Fruit fly (Drosophila melanogaster) whole organism, embryonic: ENCODE data around the gene prd1.

ENCODE experiments used
- CG12104 ChIP-seq: fragments of 200-800 bp; sonication (Bioruptor generic); optimal IDR thresholded peaks from 3 replicates; lab custom pipeline; 2016; ENCODE audit warnings: missing biosample characterization, missing genetic modification characterization
- CG12236 ChIP-seq: fragments of 200-800 bp; sonication (Bioruptor generic); optimal IDR thresholded peaks from 2 replicates; lab custom pipeline; 2016; ENCODE audit warnings: missing biosample characterization, missing genetic modification characterization
- CG12769 ChIP-seq: fragments of 200-800 bp; sonication (Bioruptor generic); optimal IDR thresholded peaks from 2 replicates; lab custom pipeline; 2019; ENCODE audit warnings: missing biosample characterization, mild to moderate bottlenecking, missing genetic modification characterization, moderate library complexity
- CG14014 ChIP-seq: fragments of 200-800 bp; sonication (Bioruptor generic); IDR thresholded peaks from 2 replicates; pipeline ENCODE4 v1.3.6; 2022; ENCODE audit warnings: missing biosample characterization, missing genetic modification characterization
- CG15269 ChIP-seq: fragments of 200-800 bp; sonication (Bioruptor generic); optimal IDR thresholded peaks from 2 replicates; lab custom pipeline; 2018; ENCODE audit warnings: missing biosample characterization, mild to moderate bottlenecking, missing genetic modification characterization, moderate library complexity
- CG1529 ChIP-seq: fragments of 200-800 bp; sonication (Bioruptor generic); optimal IDR thresholded peaks from 3 replicates; lab custom pipeline; 2018; ENCODE audit warnings: missing biosample characterization, missing genetic modification characterization
- CG18476 ChIP-seq: fragments of 200-800 bp; sonication (Bioruptor generic); optimal IDR thresholded peaks from 2 replicates; lab custom pipeline; 2016; ENCODE audit warnings: missing biosample characterization, mild to moderate bottlenecking, missing genetic modification characterization
- CG31224 ChIP-seq: fragments of 200-800 bp; sonication (Bioruptor generic); IDR thresholded peaks from 2 replicates; pipeline ENCODE4 v1.3.6; 2022; ENCODE audit warnings: missing biosample characterization, missing genetic modification characterization
- CG31365 ChIP-seq: fragments of 200-800 bp; sonication (Bioruptor generic); optimal IDR thresholded peaks from 2 replicates; lab custom pipeline; 2018; ENCODE audit warnings: missing biosample characterization, mild to moderate bottlenecking, missing genetic modification characterization
- CG31388 ChIP-seq: fragments of 200-800 bp; sonication (Bioruptor generic); optimal IDR thresholded peaks from 2 replicates; lab custom pipeline; 2016; ENCODE audit warnings: missing biosample characterization, missing genetic modification characterization
- CG32767 ChIP-seq: fragments of 200-800 bp; sonication (Bioruptor generic); IDR thresholded peaks from 2 replicates; pipeline ENCODE4 v1.3.6; 2022; ENCODE audit warnings: missing biosample characterization, missing genetic modification characterization
- CG33557 ChIP-seq: fragments of 200-800 bp; sonication (Bioruptor generic); optimal IDR thresholded peaks from 2 replicates; lab custom pipeline; 2019; ENCODE audit warnings: missing biosample characterization, mild to moderate bottlenecking, missing genetic modification characterization, moderate library complexity
- CG34376 ChIP-seq: fragments of 200-800 bp; sonication (Bioruptor generic); optimal IDR thresholded peaks from 2 replicates; lab custom pipeline; 2018; ENCODE audit warnings: missing biosample characterization, mild to moderate bottlenecking, missing genetic modification characterization
- CG3726 ChIP-seq: fragments of 200-800 bp; sonication (Bioruptor generic); IDR thresholded peaks from 3 replicates; pipeline ENCODE4, ENCODE4 v1.3.6; 2022; ENCODE audit warnings: missing biosample characterization, missing genetic modification characterization
- CG4404 ChIP-seq: fragments of 200-800 bp; sonication (Bioruptor generic); IDR thresholded peaks from 2 replicates; pipeline ENCODE4 v1.3.6; 2022; ENCODE audit warnings: missing biosample characterization, missing genetic modification characterization
- CG4617 ChIP-seq: fragments of 200-800 bp; sonication (Bioruptor generic); optimal IDR thresholded peaks from 3 replicates; lab custom pipeline; 2016; ENCODE audit warnings: missing biosample characterization, missing genetic modification characterization, borderline replicate concordance
- CG8359 ChIP-seq: fragments of 200-800 bp; sonication (Bioruptor generic); optimal IDR thresholded peaks from 2 replicates; lab custom pipeline; 2017; ENCODE audit warnings: missing biosample characterization, mild to moderate bottlenecking, missing genetic modification characterization, borderline replicate concordance
- CG9215 ChIP-seq: fragments of 200-800 bp; sonication (Bioruptor generic); IDR thresholded peaks from 2 replicates; pipeline ENCODE4 v1.3.6; 2022; ENCODE audit warnings: missing biosample characterization, missing genetic modification characterization
- Camta ChIP-seq: fragments of 200-800 bp; sonication (Bioruptor generic); optimal IDR thresholded peaks from 2 replicates; lab custom pipeline; 2016; ENCODE audit warnings: missing biosample characterization, missing genetic modification characterization
- D19B ChIP-seq: fragments of 200-800 bp; sonication (Bioruptor generic); optimal IDR thresholded peaks from 2 replicates; lab custom pipeline; 2017; ENCODE audit warnings: missing biosample characterization, mild to moderate bottlenecking, missing genetic modification characterization
- Dad ChIP-seq: fragments of 200-800 bp; sonication (Bioruptor generic); optimal IDR thresholded peaks from 3 replicates; lab custom pipeline; 2016; ENCODE audit warnings: missing biosample characterization, missing genetic modification characterization
- Fer3 ChIP-seq: fragments of 200-800 bp; sonication (Bioruptor generic); optimal IDR thresholded peaks from 2 replicates; lab custom pipeline; 2018; ENCODE audit warnings: missing biosample characterization, mild to moderate bottlenecking, missing genetic modification characterization, moderate library complexity
- HmgZ ChIP-seq: fragments of 200-800 bp; sonication (Bioruptor generic); optimal IDR thresholded peaks from 2 replicates; lab custom pipeline; 2018; ENCODE audit warnings: missing biosample characterization, mild to moderate bottlenecking, missing genetic modification characterization
- Hsf ChIP-seq: fragments of 200-800 bp; sonication (Bioruptor generic); optimal IDR thresholded peaks from 3 replicates; lab custom pipeline; 2016; ENCODE audit warnings: missing biosample characterization, missing genetic modification characterization
- MBD-R2 ChIP-seq: fragments of 200-800 bp; sonication (Bioruptor generic); IDR thresholded peaks from 2 replicates; pipeline ENCODE4 v1.3.6; 2022; ENCODE audit warnings: missing biosample characterization, missing genetic modification characterization
- MESR4 ChIP-seq: fragments of 200-800 bp; sonication (Bioruptor generic); optimal IDR thresholded peaks from 2 replicates; lab custom pipeline; 2018; ENCODE audit warnings: missing biosample characterization, mild to moderate bottlenecking, missing genetic modification characterization, moderate library complexity
- Mad ChIP-seq: fragments of 200-800 bp; sonication (Bioruptor generic); optimal IDR thresholded peaks from 2 replicates; lab custom pipeline; 2016; ENCODE audit warnings: missing biosample characterization, missing genetic modification characterization
- Mrtf ChIP-seq: fragments of 200-800 bp; sonication (Bioruptor generic); IDR thresholded peaks from 3 replicates; pipeline ENCODE4 v1.3.6; 2022; ENCODE audit warnings: missing biosample characterization, missing genetic modification characterization
- NFAT ChIP-seq: fragments of 200-800 bp; sonication (Bioruptor generic); IDR thresholded peaks from 2 replicates; pipeline ENCODE4 v1.3.6; 2022; ENCODE audit warnings: missing biosample characterization, missing genetic modification characterization
- Sox102F ChIP-seq: fragments of 200-800 bp; sonication (Bioruptor generic); optimal IDR thresholded peaks from 2 replicates; lab custom pipeline; 2018; ENCODE audit warnings: missing biosample characterization, mild to moderate bottlenecking, missing genetic modification characterization, moderate library complexity
- Stat92E ChIP-seq, 3 experiments: fragments of >200 bp in 2 of 3; fragments of 200-800 bp in 1 of 3; sonication (Bioruptor generic) in 1 of 3; optimal IDR thresholded peaks; 2 replicates each; lab custom pipeline; 2017 to 2019; ENCODE audit warnings: missing biosample characterization in 3 of 3, missing genetic modification characterization in 3 of 3, mild to moderate bottlenecking in 1 of 3, moderate library complexity in 1 of 3
- aop ChIP-seq: fragments of 200-800 bp; sonication (Bioruptor generic); IDR thresholded peaks from 2 replicates; pipeline ENCODE4 v1.3.6; 2022; ENCODE audit warnings: missing biosample characterization, missing genetic modification characterization
- ato ChIP-seq: fragments of 200-800 bp; sonication (Bioruptor generic); IDR thresholded peaks from 2 replicates; pipeline ENCODE4 v1.3.6; 2022; ENCODE audit warnings: missing biosample characterization, missing genetic modification characterization; ENCODE audit not compliant: partially characterized antibody
- chif ChIP-seq, 2 experiments: fragments of 200-800 bp; sonication (Bioruptor generic); optimal IDR thresholded peaks; 3 replicates each; lab custom pipeline; 2016; ENCODE audit warnings: missing biosample characterization in 2 of 2, missing genetic modification characterization in 2 of 2
- fd64A ChIP-seq: fragments of 200-800 bp; sonication (Bioruptor generic); optimal IDR thresholded peaks from 3 replicates; lab custom pipeline; 2018; ENCODE audit warnings: missing biosample characterization, mild to moderate bottlenecking, missing genetic modification characterization
- gfzf ChIP-seq: fragments of 200-800 bp; sonication (Bioruptor generic); optimal IDR thresholded peaks from 2 replicates; lab custom pipeline; 2016; ENCODE audit warnings: missing biosample characterization, mild to moderate bottlenecking, missing genetic modification characterization, moderate library complexity
- lab ChIP-seq: fragments of 200-800 bp; sonication (Bioruptor generic); optimal IDR thresholded peaks from 3 replicates; lab custom pipeline; 2017; ENCODE audit warnings: missing biosample characterization, missing genetic modification characterization, mild to moderate bottlenecking, moderate library complexity, missing genetic modification reagents
- nerfin-1 ChIP-seq: fragments of 200-800 bp; sonication (Bioruptor generic); optimal IDR thresholded peaks from 3 replicates; lab custom pipeline; 2019; ENCODE audit warnings: missing biosample characterization, mild to moderate bottlenecking, missing genetic modification characterization, moderate library complexity
- nerfin-2 ChIP-seq: fragments of 200-800 bp; sonication (Bioruptor generic); IDR thresholded peaks from 2 replicates; pipeline ENCODE4 v1.3.6; 2022; ENCODE audit warnings: missing biosample characterization, missing genetic modification characterization; ENCODE audit not compliant: partially characterized antibody
- oc ChIP-seq: fragments of 200-800 bp; sonication (Bioruptor generic); optimal IDR thresholded peaks from 2 replicates; lab custom pipeline; 2018; ENCODE audit warnings: missing biosample characterization, mild to moderate bottlenecking, missing genetic modification characterization, moderate library complexity
- pan ChIP-seq, 4 experiments: fragments of >200 bp in 3 of 4; fragments of 200-800 bp in 1 of 4; sonication (Bioruptor generic) in 1 of 4; optimal IDR thresholded peaks in 3 of 4; IDR thresholded peaks in 1 of 4; 2 replicates each; pipeline versions ENCODE4 v1.3.6 to Lab custom; 2017 to 2022; ENCODE audit warnings: missing biosample characterization in 2 of 4, missing genetic modification characterization in 2 of 4, mixed read lengths in 1 of 4
- pho ChIP-seq: fragments of 200-800 bp; sonication (Bioruptor generic); optimal IDR thresholded peaks from 2 replicates; lab custom pipeline; 2016; ENCODE audit warnings: missing biosample characterization, missing genetic modification characterization
- pzg ChIP-seq: fragments of 200-800 bp; sonication (Bioruptor generic); optimal IDR thresholded peaks from 3 replicates; lab custom pipeline; 2018; ENCODE audit warnings: missing biosample characterization, mild to moderate bottlenecking, missing genetic modification characterization, moderate library complexity
- sc ChIP-seq, 3 experiments: fragments of >200 bp in 2 of 3; fragments of 200-800 bp in 1 of 3; sonication (Bioruptor generic) in 1 of 3; optimal IDR thresholded peaks; 2 replicates in 2 of 3; 3 replicates in 1 of 3; lab custom pipeline; 2017; ENCODE audit warnings: mild to moderate bottlenecking in 1 of 3, missing biosample characterization in 1 of 3, missing genetic modification characterization in 1 of 3, missing genetic modification reagents in 1 of 3
- slou ChIP-seq: fragments of 200-800 bp; sonication (Bioruptor generic); optimal IDR thresholded peaks from 3 replicates; lab custom pipeline; 2016; ENCODE audit warnings: missing biosample characterization, missing genetic modification characterization
- sqz ChIP-seq: fragments of 200-800 bp; sonication (Bioruptor generic); optimal IDR thresholded peaks from 3 replicates; lab custom pipeline; 2018; ENCODE audit warnings: missing biosample characterization, mild to moderate bottlenecking, missing genetic modification characterization
- tgo ChIP-seq: fragments of 200-800 bp; sonication (Bioruptor generic); IDR thresholded peaks from 3 replicates; pipeline ENCODE4 v1.3.6; 2022; ENCODE audit warnings: missing biosample characterization, missing genetic modification characterization
- vnd ChIP-seq: fragments of 200-800 bp; sonication (Bioruptor generic); IDR thresholded peaks from 3 replicates; pipeline ENCODE4 v1.3.6; 2022; ENCODE audit warnings: missing biosample characterization, missing genetic modification characterization; ENCODE audit not compliant: partially characterized antibody

Gene prd1

DNA sequence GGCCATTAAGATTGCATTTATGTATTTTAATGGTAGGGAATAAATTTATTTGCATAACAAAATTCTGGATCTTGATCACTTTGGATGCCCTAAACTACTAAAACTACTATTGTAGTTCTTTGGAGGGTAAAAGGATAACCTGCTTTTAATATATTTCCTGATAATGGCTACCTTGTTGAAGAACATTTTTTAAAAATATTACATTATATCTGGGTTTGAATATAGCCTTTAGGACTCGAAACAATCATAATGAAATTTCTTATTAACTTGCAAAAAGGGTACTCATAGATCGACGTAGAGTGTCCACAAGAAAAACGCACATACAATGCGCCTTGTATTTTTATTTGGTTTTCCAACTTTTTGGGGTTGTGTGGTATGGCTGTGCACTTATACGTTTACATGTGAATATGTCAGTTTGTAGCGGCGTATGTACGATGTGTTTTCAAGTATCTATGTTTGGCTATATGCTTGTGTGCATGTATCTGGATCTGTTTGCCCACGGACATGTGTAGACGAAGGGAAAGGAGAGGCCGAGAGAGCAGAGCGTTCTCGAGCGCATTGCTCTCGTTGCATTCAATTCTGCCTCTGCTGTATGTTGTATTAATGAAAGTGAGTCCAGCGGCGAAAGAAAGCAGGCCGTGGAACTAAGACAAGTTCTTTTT is 7.3 kb downstream of the prd1 start (continued):
- TF ChIP-seq nerfin-1 (tag; lab: Kevin White, UChicago) (peak; percentile 61), lab (GFP tag; lab: Kevin White, UChicago) (peak; percentile 14), oc (peak; percentile 74), gfzf (GFP tag; lab: Kevin White, UChicago) (no peak), Mrtf (no peak), Sox102F (peak; percentile 77), slou (GFP tag; lab: Kevin White, UChicago) (no peak), CG15269 (tag; lab: Kevin White, UChicago) (peak; percentile 47), Stat92E (GFP tag; optimal IDR thresholded peaks at IDR 0.05; lab: Kevin White, UChicago) (no peak), Hsf (GFP tag; lab: Kevin White, UChicago) (peak; percentile 68), CG9215 (GFP tag; lab: Robert Waterston, UW) (no peak), CG4404 (peak; percentile 65), Mad (GFP tag; lab: Kevin White, UChicago) (peak; percentile 56), chif (GFP tag; optimal IDR thresholded peaks at IDR 0.05; lab: Kevin White, UChicago) (peak; percentile 66 to 84), CG31365 (tag; lab: Kevin White, UChicago) (no peak), CG34376 (GFP tag; lab: Kevin White, UChicago) (no peak), CG31224 (GFP tag; lab: Robert Waterston, UW) (no peak), MESR4 (GFP tag; lab: Kevin White, UChicago) (no peak), pan (optimal IDR thresholded peaks at IDR 0.05; lab: Kevin White, UChicago) (no peak), pan (GFP tag; optimal IDR thresholded peaks at IDR 0.05 in 1 of 2, IDR thresholded peaks at IDR 0.05 in 1 of 2) (peak in 1 of 2 experiments; percentile 50), CG4617 (GFP tag; lab: Kevin White, UChicago) (peak; percentile 37), vnd (GFP tag; lab: Robert Waterston, UW) (no peak), sqz (peak; percentile 12), D19B (no peak), CG1529 (GFP tag; lab: Kevin White, UChicago) (peak; percentile 76), fd64A (GFP tag; lab: Kevin White, UChicago) (no peak), CG8359 (peak; percentile 76), aop (no peak), MBD-R2 (GFP tag; lab: Robert Waterston, UW) (no peak), NFAT (GFP tag; lab: Robert Waterston, UW) (no peak), CG14014 (no peak), CG33557 (GFP tag; lab: Kevin White, UChicago) (peak; percentile 78), CG31388 (GFP tag; lab: Kevin White, UChicago) (peak; percentile 63), ato (GFP tag; lab: Robert Waterston, UW) (no peak), Dad (GFP tag; lab: Kevin White, UChicago) (no peak), CG12769 (tag; lab: Kevin White, UChicago) (no peak), pho (GFP tag; lab: Kevin White, UChicago) (no peak), tgo (GFP tag; lab: Robert Waterston, UW) (peak; percentile 52; the same call in 2 of the 3 replicates), CG12236 (GFP tag; lab: Kevin White, UChicago) (peak; percentile 46), sc (optimal IDR thresholded peaks at IDR 0.05; lab: Kevin White, UChicago) (no peak), sc (GFP tag; optimal IDR thresholded peaks at IDR 0.05; lab: Kevin White, UChicago) (peak; percentile 84), CG12104 (GFP tag; lab: Kevin White, UChicago) (peak; percentile 63), Camta (GFP tag; lab: Kevin White, UChicago) (peak; percentile 68), CG18476 (GFP tag; lab: Kevin White, UChicago) (peak; percentile 78), nerfin-2 (no peak), CG32767 (GFP tag; lab: Robert Waterston, UW) (no peak; the same call in none of the 2 replicates), Fer3 (no peak), CG3726 (no peak), HmgZ (tag; lab: Kevin White, UChicago) (no peak), pzg (GFP tag; lab: Kevin White, UChicago) (no peak)
